Fruit fly (Drosophila melanogaster) whole organism, prepupa: Measurements from ENCODE around the gene Acp95EF.

Source experiments
- CG10631 ChIP-seq: fragments of 200-800 bp; sonication (Bioruptor generic); optimal IDR thresholded peaks from 2 replicates; lab custom pipeline; 2016; ENCODE audit warnings: missing biosample characterization, missing genetic modification characterization
- CG6808 ChIP-seq: fragments of 200-800 bp; sonication (Bioruptor generic); optimal IDR thresholded peaks from 3 replicates; lab custom pipeline; 2017; ENCODE audit warnings: missing biosample characterization, missing genetic modification characterization, mild to moderate bottlenecking, moderate library complexity, missing genetic modification reagents
- Hr39 ChIP-seq: fragments of 200-800 bp; sonication (Bioruptor generic); optimal IDR thresholded peaks from 2 replicates; lab custom pipeline; 2016; ENCODE audit warnings: missing biosample characterization, missing genetic modification characterization
- achi ChIP-seq: fragments of 200-800 bp; sonication (Bioruptor generic); optimal IDR thresholded peaks from 3 replicates; lab custom pipeline; 2016; ENCODE audit warnings: missing biosample characterization, missing genetic modification characterization
- fkh ChIP-seq: fragments of 200-800 bp; sonication (Bioruptor generic); optimal IDR thresholded peaks from 3 replicates; lab custom pipeline; 2017; ENCODE audit warnings: missing biosample characterization, mild to moderate bottlenecking, missing genetic modification characterization, moderate library complexity
- pdm3 ChIP-seq: fragments of 200-800 bp; sonication (Bioruptor generic); optimal IDR thresholded peaks from 3 replicates; lab custom pipeline; 2016; ENCODE audit warnings: missing biosample characterization, missing genetic modification characterization
- spab ChIP-seq: fragments of 200-800 bp; sonication (Bioruptor generic); optimal IDR thresholded peaks from 2 replicates; lab custom pipeline; 2017; ENCODE audit warnings: missing biosample characterization, mild to moderate bottlenecking, missing genetic modification characterization, missing genetic modification reagents

DNA sequence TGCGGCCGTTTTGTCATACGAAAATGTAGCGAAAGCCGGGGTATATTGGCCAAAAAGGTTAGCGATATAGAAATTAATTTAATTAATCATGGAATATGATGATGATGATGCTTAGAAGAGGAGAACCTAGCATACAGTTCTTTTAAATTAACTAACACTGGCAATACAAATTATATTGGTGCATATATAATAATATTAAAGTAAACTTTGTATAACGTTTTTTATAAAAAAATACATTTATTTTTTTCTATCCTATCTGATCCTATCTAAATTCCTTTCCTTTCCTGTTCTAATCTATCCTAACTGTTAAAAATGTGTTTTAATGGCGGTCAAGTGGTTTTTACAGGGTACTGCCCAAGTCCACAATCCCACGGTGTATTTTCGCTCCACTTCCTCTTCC lies 22.8 kb upstream of the Acp95EF start:
- TF ChIP-seq pdm3 (GFP tag; lab: Kevin White, UChicago) = peak; percentile 18
- TF ChIP-seq CG10631 (GFP tag; lab: Kevin White, UChicago) = peak; percentile 34
- peak; percentile 9 for TF ChIP-seq Hr39 (GFP tag; lab: Kevin White, UChicago)
- TF ChIP-seq spab (GFP tag; lab: Kevin White, UChicago) = no peak
- TF ChIP-seq CG6808 (GFP tag; lab: Kevin White, UChicago) = no peak
- peak; percentile 46 for TF ChIP-seq achi (GFP tag; lab: Kevin White, UChicago)
- TF ChIP-seq fkh (GFP tag; lab: Kevin White, UChicago) = no peak
